Fruit fly (Drosophila melanogaster) Kc167 (cell line): ENCODE measurements around the gene CG34256.

Source experiments
- h ChIP-seq: fragments of >200 bp; optimal IDR thresholded peaks from 3 replicates; lab custom pipeline; 2018; ENCODE audit warnings: missing external identifiers
- psq ChIP-seq: fragments of >200 bp; optimal IDR thresholded peaks from 2 replicates; lab custom pipeline; 2017; ENCODE audit warnings: missing external identifiers

dm6 chr3L:18995667-18996029 lies 6.0 kb upstream of the CG34256 start:
- TF ChIP-seq psq (no peak), h (lab: Kevin White, UChicago) (no peak)
